Worm (Caenorhabditis elegans): ENCODE results near the gene ZK856.19.

Gene ZK856.19

ce11 chrV:10204863-10205338 is at the start of gene ZK856.19, which contains the start of gene ZK856.11 (continued):
- TF ChIP-seq madf-3 (GFP tag; IDR thresholded peaks at IDR 0.05) (no peak), let-526 (GFP tag; IDR thresholded peaks at IDR 0.05) (no peak), madf-8 (GFP tag; conservative IDR thresholded peaks at IDR 0.05) (no peak), nfya-1 (tag; optimal IDR thresholded peaks at IDR 0.05; ENCODE audit: borderline replicate concordance, insufficient read depth) (no peak), Y56A3A.18 (GFP tag; IDR thresholded peaks at IDR 0.05) (no peak), lin-54 (GFP tag; optimal IDR thresholded peaks at IDR 0.05) (peak; percentile 58), snpc-4 (GFP tag; optimal IDR thresholded peaks at IDR 0.05) (no peak), snpc-4 (tag; optimal IDR thresholded peaks at IDR 0.05) (peak in 2 of 4 experiments; percentile 35 to 49), snpc-3.4 (tag; optimal IDR thresholded peaks at IDR 0.05) (peak; percentile 41), nhr-90 (tag; optimal IDR thresholded peaks at IDR 0.05) (no peak), ama-1 (optimal IDR thresholded peaks at IDR 0.05) (no peak), ama-1 (GFP tag; optimal IDR thresholded peaks at IDR 0.05) (no peak), hsf-1 (GFP tag; IDR thresholded peaks at IDR 0.05) (0 out of 2 replicates have a peak, but pooled peaks have one; percentile 18), F10E7.11 (tag; optimal IDR thresholded peaks at IDR 0.05) (no peak), fkh-3 (tag; optimal IDR thresholded peaks at IDR 0.05) (no peak), T26A5.8 (tag; optimal IDR thresholded peaks at IDR 0.05) (no peak), B0336.3 (GFP tag; IDR thresholded peaks at IDR 0.05) (0 out of 2 replicates have a peak, but pooled peaks have one; percentile 49), ztf-25 (GFP tag; IDR thresholded peaks at IDR 0.05) (no peak), ceh-79 (tag; optimal IDR thresholded peaks at IDR 0.05) (no peak), ztf-22 (GFP tag; optimal IDR thresholded peaks at IDR 0.05) (no peak), K12H6.12 (tag; optimal IDR thresholded peaks at IDR 0.05) (no peak), attf-6 (GFP tag; IDR thresholded peaks at IDR 0.05) (no peak), F23B12.7 (tag; optimal IDR thresholded peaks at IDR 0.05; ENCODE audit: insufficient read depth) (peak; percentile 45), ztf-28 (GFP tag; IDR thresholded peaks at IDR 0.05) (no peak), B0035.1 (tag; optimal IDR thresholded peaks at IDR 0.05) (no peak), dox-1 (GFP tag; IDR thresholded peaks at IDR 0.05) (peak; percentile 24; the same call in 1 of the 2 replicates), hmg-1.2 (GFP tag; IDR thresholded peaks at IDR 0.05) (peak; percentile 32; the same call in 1 of the 2 replicates), gei-17 (GFP tag; optimal IDR thresholded peaks at IDR 0.05) (no peak), ZK185.1 (tag; optimal IDR thresholded peaks at IDR 0.05; ENCODE audit: poor library complexity, severe bottlenecking) (no peak), bed-1 (GFP tag; IDR thresholded peaks at IDR 0.05) (no peak), ztf-26 (tag; optimal IDR thresholded peaks at IDR 0.05) (no peak), tbp1 (GFP tag; optimal IDR thresholded peaks at IDR 0.05) (peak; percentile 44), hrde-1 (tag; optimal IDR thresholded peaks at IDR 0.05; ENCODE audit: borderline replicate concordance) (peak; percentile 0), sdz-38 (tag; optimal IDR thresholded peaks at IDR 0.05) (no peak), F49E8.2 (tag; optimal IDR thresholded peaks at IDR 0.05; ENCODE audit: insufficient read depth) (peak; percentile 41), attf-5 (GFP tag; optimal IDR thresholded peaks at IDR 0.05) (no peak)

- TF ChIP-seq lag-1 (GFP tag; IDR thresholded peaks at IDR 0.05): no peak
- TF ChIP-seq somi-1 (GFP tag; optimal IDR thresholded peaks at IDR 0.05): no peak
- TF ChIP-seq nhr-80 (tag; optimal IDR thresholded peaks at IDR 0.05): no peak
- TF ChIP-seq B0336.3 (GFP tag; IDR thresholded peaks at IDR 0.05): peak; percentile 53; the same call in 1 of the 2 replicates
- TF ChIP-seq Y56A3A.18 (GFP tag; IDR thresholded peaks at IDR 0.05): peak; percentile 44; the same call in 1 of the 2 replicates
- no peak for TF ChIP-seq nhr-27 (tag; optimal IDR thresholded peaks at IDR 0.05)
- TF ChIP-seq F49E8.2 (tag; optimal IDR thresholded peaks at IDR 0.05; ENCODE audit: insufficient read depth): peak; percentile 10
- TF ChIP-seq ceh-79 (tag; optimal IDR thresholded peaks at IDR 0.05): no peak
- no peak for TF ChIP-seq ets-4 (GFP tag; optimal IDR thresholded peaks at IDR 0.05)
- TF ChIP-seq Y95B8A.8 (GFP tag; IDR thresholded peaks at IDR 0.05): peak; percentile 67; the same call in 1 of the 2 replicates
- no peak for TF ChIP-seq zfh-2 (GFP tag; conservative IDR thresholded peaks at IDR 0.05)
- no peak for TF ChIP-seq hsf-1 (GFP tag; IDR thresholded peaks at IDR 0.05)
- TF ChIP-seq him-1 (tag; optimal IDR thresholded peaks at IDR 0.05): peak; percentile 25
- TF ChIP-seq mel-28 (tag; optimal IDR thresholded peaks at IDR 0.05; ENCODE audit: borderline replicate concordance): no peak
- TF ChIP-seq sptf-2 (GFP tag; optimal IDR thresholded peaks at IDR 0.05): no peak
- 0 out of 2 replicates have a peak, but pooled peaks have one; percentile 11 for TF ChIP-seq madf-6 (GFP tag; IDR thresholded peaks at IDR 0.05)
- no peak; the same call in 1 of the 2 replicates for TF ChIP-seq cebp-1 (GFP tag; IDR thresholded peaks at IDR 0.05)
- peak; percentile 24 for TF ChIP-seq cebp-1 (tag; optimal IDR thresholded peaks at IDR 0.05)
These were observed 48.0 kb upstream of the ZK856.19 start for ce11 chrV:10252682-10253081.

Measured in whole organism, young adult.